Worm (Caenorhabditis elegans): ENCODE data around the gene irld-52.
"Not testable (repeated sequence)": the region's sequence is repeated elsewhere in the genome, so short reads cannot be mapped to it uniquely, and the experiment has no call there.

- TF ChIP-seq W03F9.2, dao-5, him-1 (tag; optimal IDR thresholded peaks at IDR 0.05): not testable (repeated sequence)
These were observed 23.1 kb downstream of the irld-52 start, which contains the start of gene T26E4.9 for ce11 chrV:15802623-15803022.
